Fruit fly (Drosophila melanogaster): ENCODE data around the gene Hrb87F.

The Hrb87F gene

DNA sequence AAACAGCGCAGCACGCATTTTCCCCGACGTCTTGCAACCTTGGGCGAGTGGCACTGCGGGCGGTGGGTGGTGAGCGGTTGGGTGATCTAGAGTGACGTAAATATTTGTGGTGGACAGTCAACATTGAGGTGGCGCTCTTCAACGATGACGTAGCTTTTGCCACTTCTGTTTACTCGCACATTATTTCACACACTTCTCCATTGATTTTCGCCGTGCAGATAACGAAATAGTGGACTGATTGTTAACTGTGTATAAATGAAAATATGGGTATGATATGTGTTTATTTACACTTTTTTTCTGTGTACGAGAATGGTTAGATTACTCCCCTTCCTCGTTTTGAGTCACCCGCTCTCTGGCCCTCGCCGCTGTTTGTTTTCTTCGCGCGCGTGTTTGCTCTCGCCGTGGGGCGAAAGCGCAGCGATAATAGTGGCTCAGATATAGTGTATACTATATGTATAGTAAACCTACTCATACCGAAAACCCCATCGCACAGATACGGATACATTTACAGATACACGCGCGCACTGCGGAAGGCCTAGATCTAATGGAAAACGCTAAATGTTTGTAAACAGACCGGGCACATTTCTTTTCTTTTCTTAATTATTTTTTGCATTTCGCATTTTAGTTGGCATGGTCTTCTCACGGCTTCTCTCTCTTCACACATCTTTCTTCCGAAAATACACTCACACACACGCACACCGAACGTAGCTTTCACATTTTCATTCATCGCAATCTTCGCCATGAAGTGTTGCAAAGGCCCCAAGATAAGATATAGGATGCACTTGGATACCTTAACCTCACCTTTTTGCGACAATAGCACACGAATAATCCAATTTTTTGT is 26.3 kb upstream of the Hrb87F start, which contains the start of gene omd (continued):
- TF ChIP-seq Asciz (GFP tag; optimal IDR thresholded peaks at IDR 0.05): peak; percentile 66
- peak; percentile 8 for TF ChIP-seq CG12155 (GFP tag; optimal IDR thresholded peaks at IDR 0.05)
- TF ChIP-seq CG6654 (GFP tag; optimal IDR thresholded peaks at IDR 0.05): peak; percentile 8
- no peak for TF ChIP-seq nom (GFP tag; optimal IDR thresholded peaks at IDR 0.05)
- TF ChIP-seq CG3838 (GFP tag; optimal IDR thresholded peaks at IDR 0.05): peak; percentile 27
- TF ChIP-seq H15 (GFP tag; IDR thresholded peaks at IDR 0.05): 0 out of 3 replicates have a peak, but pooled peaks have one; percentile 23
- TF ChIP-seq Hr39 (optimal IDR thresholded peaks at IDR 0.05): no peak
- peak; percentile 82 for TF ChIP-seq CG10431 (GFP tag; optimal IDR thresholded peaks at IDR 0.05)
- TF ChIP-seq yki (optimal IDR thresholded peaks at IDR 0.05): no peak
- TF ChIP-seq NC2α (GFP tag; optimal IDR thresholded peaks at IDR 0.05): no peak
- no peak for TF ChIP-seq CG1832 (GFP tag; optimal IDR thresholded peaks at IDR 0.05)
- TF ChIP-seq repo (GFP tag; optimal IDR thresholded peaks at IDR 0.05): peak; percentile 25
- TF ChIP-seq sima (GFP tag; optimal IDR thresholded peaks at IDR 0.05): peak; percentile 3
- peak; percentile 77 for TF ChIP-seq caup (GFP tag; optimal IDR thresholded peaks at IDR 0.05; ENCODE audit: severe bottlenecking)
- TF ChIP-seq lola (GFP tag; optimal IDR thresholded peaks at IDR 0.05): peak in 1 of 3 experiments; percentile 55
- peak in 1 of 2 experiments; percentile 50 for TF ChIP-seq Trl (optimal IDR thresholded peaks at IDR 0.05)
- TF ChIP-seq Trl (GFP tag; optimal IDR thresholded peaks at IDR 0.05): peak; percentile 76
- TF ChIP-seq CG8924 (tag; optimal IDR thresholded peaks at IDR 0.05): peak; percentile 62
- peak; percentile 9 for TF ChIP-seq HmgD (GFP tag; optimal IDR thresholded peaks at IDR 0.05)
- no peak for TF ChIP-seq CG3726 (GFP tag; IDR thresholded peaks at IDR 0.05)
- peak; percentile 64 for TF ChIP-seq CG6765 (GFP tag; optimal IDR thresholded peaks at IDR 0.05)
- no peak for TF ChIP-seq Oaz (GFP tag; IDR thresholded peaks at IDR 0.05)
- peak; percentile 17 for TF ChIP-seq CG9817 (tag; optimal IDR thresholded peaks at IDR 0.05)
- peak; percentile 48 for TF ChIP-seq salm (tag; optimal IDR thresholded peaks at IDR 0.05)
- peak; percentile 94 for TF ChIP-seq sens (GFP tag)
- peak; percentile 72 for TF ChIP-seq Rfx (GFP tag; IDR thresholded peaks at IDR 0.05)
- TF ChIP-seq sd (tag; optimal IDR thresholded peaks at IDR 0.05): no peak
- TF ChIP-seq tap (tag; optimal IDR thresholded peaks at IDR 0.05): no peak
- TF ChIP-seq slbo (GFP tag; IDR thresholded peaks at IDR 0.05): peak; percentile 56
- no peak for TF ChIP-seq jigr1 (GFP tag; IDR thresholded peaks at IDR 0.05)
- TF ChIP-seq Nf-YA (GFP tag; IDR thresholded peaks at IDR 0.05): peak; percentile 68; the same call in 1 of the 2 replicates
- peak; percentile 44 for TF ChIP-seq CG18764 (GFP tag; optimal IDR thresholded peaks at IDR 0.05)
- no peak for TF ChIP-seq cas (GFP tag; IDR thresholded peaks at IDR 0.05)
- no peak for TF ChIP-seq sim (GFP tag; IDR thresholded peaks at IDR 0.05)
- peak; percentile 66 for TF ChIP-seq HHEX (GFP tag; optimal IDR thresholded peaks at IDR 0.05)
- TF ChIP-seq Hey (tag; optimal IDR thresholded peaks at IDR 0.05): peak; percentile 84
- TF ChIP-seq ewg (GFP tag; optimal IDR thresholded peaks at IDR 0.05): peak; percentile 28
- peak; percentile 21 for TF ChIP-seq pb (GFP tag; optimal IDR thresholded peaks at IDR 0.05)
- peak; percentile 79 for TF ChIP-seq CG4328 (GFP tag; optimal IDR thresholded peaks at IDR 0.05)
- no peak for TF ChIP-seq Ssrp (tag; optimal IDR thresholded peaks at IDR 0.05)
- no peak for TF ChIP-seq Vsx1 (GFP tag; optimal IDR thresholded peaks at IDR 0.05)
- TF ChIP-seq sna (GFP tag; IDR thresholded peaks at IDR 0.05; ENCODE audit: partially characterized antibody): no peak
- no peak for TF ChIP-seq Lhr (GFP tag; optimal IDR thresholded peaks at IDR 0.05)
- TF ChIP-seq Rx (GFP tag; IDR thresholded peaks at IDR 0.05): no peak
- TF ChIP-seq CG11723 (GFP tag; optimal IDR thresholded peaks at IDR 0.05): no peak
- peak; percentile 38 to 40 for TF ChIP-seq chif (GFP tag; optimal IDR thresholded peaks at IDR 0.05)
- TF ChIP-seq stwl (tag; optimal IDR thresholded peaks at IDR 0.05): no peak
- no peak for TF ChIP-seq Fer2 (tag; optimal IDR thresholded peaks at IDR 0.05)
- TF ChIP-seq pfk (GFP tag; optimal IDR thresholded peaks at IDR 0.05): peak; percentile 27
- no peak for TF ChIP-seq CG15269 (tag; optimal IDR thresholded peaks at IDR 0.05)
